Fruit fly (Drosophila melanogaster): Measurements from ENCODE around the gene Pyroxd1.

The Pyroxd1 gene

DNA sequence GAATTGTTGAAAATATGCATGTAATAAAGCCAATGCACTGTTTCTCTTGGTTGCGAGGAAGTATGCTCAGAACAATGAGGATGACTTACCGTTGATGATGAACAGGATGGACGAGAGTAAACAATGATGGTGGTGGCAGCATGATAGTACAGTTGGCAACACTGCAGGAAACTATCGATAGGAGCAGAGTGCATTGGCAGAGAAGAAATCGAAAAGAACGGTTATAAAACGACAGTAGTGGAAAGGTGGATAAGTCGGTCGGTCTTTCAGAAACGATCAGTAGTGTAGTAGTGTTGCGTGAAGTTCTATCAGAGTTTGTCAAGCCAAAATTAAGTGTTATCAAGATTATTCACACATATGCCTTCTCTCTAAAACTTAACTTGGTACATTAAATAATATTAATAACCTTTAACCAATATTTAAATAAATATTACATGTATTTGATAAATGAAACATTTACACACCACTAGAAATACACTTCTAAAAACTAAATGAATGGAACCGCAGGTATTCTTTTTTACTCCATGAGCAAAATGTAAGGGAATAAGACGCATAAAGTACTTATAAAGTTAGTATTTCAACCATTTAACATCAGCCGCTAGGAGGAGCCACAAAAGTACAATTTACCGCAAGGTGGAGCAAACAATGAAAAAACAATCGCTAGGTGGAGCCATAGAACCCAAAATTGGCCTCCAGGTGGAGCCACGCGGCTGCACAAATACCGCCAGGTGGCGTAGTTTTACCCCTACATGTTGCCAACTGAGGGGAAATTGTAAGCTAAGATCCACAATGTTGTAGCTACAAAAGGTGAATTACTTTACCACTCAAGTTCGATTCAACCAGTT is 29.4 kb downstream of the Pyroxd1 start (continued):
- TF ChIP-seq rib (GFP tag; IDR thresholded peaks at IDR 0.05) (peak; percentile 61), CG6813 (GFP tag; optimal IDR thresholded peaks at IDR 0.05) (peak; percentile 51), az2 (GFP tag; optimal IDR thresholded peaks at IDR 0.05) (peak; percentile 95), esg (GFP tag; conservative IDR thresholded peaks at IDR 0.05) (peak; percentile 76), CTCF (GFP tag; optimal IDR thresholded peaks at IDR 0.05) (peak; percentile 100), jigr1 (GFP tag; IDR thresholded peaks at IDR 0.05) (peak; percentile 50; the same call in 2 of the 3 replicates), CG33557 (GFP tag; optimal IDR thresholded peaks at IDR 0.05) (peak; percentile 42), Chrac-16 (GFP tag; optimal IDR thresholded peaks at IDR 0.05) (peak; percentile 97), CG9817 (tag; optimal IDR thresholded peaks at IDR 0.05) (peak; percentile 91), Oli (tag; optimal IDR thresholded peaks at IDR 0.05) (peak; percentile 57), tio (GFP tag; optimal IDR thresholded peaks at IDR 0.05) (peak; percentile 76), ab (GFP tag; optimal IDR thresholded peaks at IDR 0.05) (peak; percentile 93), CG15696 (tag; optimal IDR thresholded peaks at IDR 0.05) (peak; percentile 95), Myb (GFP tag; optimal IDR thresholded peaks at IDR 0.05) (peak; percentile 64), slp2 (GFP tag; optimal IDR thresholded peaks at IDR 0.05) (peak; percentile 90), sc (optimal IDR thresholded peaks at IDR 0.05) (no peak), sc (GFP tag; optimal IDR thresholded peaks at IDR 0.05) (peak; percentile 62), CG18262 (tag; optimal IDR thresholded peaks at IDR 0.05) (peak; percentile 83), NK7.1 (GFP tag; optimal IDR thresholded peaks at IDR 0.05) (peak; percentile 90), Doc2 (GFP tag; IDR thresholded peaks at IDR 0.05) (peak; percentile 83), Poxn (GFP tag; IDR thresholded peaks at IDR 0.05) (peak; percentile 43; the same call in 1 of the 2 replicates), pzg (GFP tag; optimal IDR thresholded peaks at IDR 0.05) (peak; percentile 27), Hmx (GFP tag; optimal IDR thresholded peaks at IDR 0.05) (no peak), Optix (GFP tag; IDR thresholded peaks at IDR 0.05) (peak; percentile 91), CG3995 (GFP tag; optimal IDR thresholded peaks at IDR 0.05) (peak; percentile 19), Scr (GFP tag; IDR thresholded peaks at IDR 0.05; ENCODE audit: partially characterized antibody) (peak; percentile 85), CG32767 (GFP tag; IDR thresholded peaks at IDR 0.05) (no peak), Dip3 (GFP tag; optimal IDR thresholded peaks at IDR 0.05) (peak; percentile 70), Ptx1 (GFP tag; IDR thresholded peaks at IDR 0.05) (peak; percentile 96), p53 (GFP tag; optimal IDR thresholded peaks at IDR 0.05) (peak; percentile 92), CG2120 (GFP tag; optimal IDR thresholded peaks at IDR 0.05) (peak; percentile 93), HmgD (GFP tag; optimal IDR thresholded peaks at IDR 0.05) (peak; percentile 92), CG1647 (GFP tag; optimal IDR thresholded peaks at IDR 0.05) (peak; percentile 86), CG12659 (GFP tag; optimal IDR thresholded peaks at IDR 0.05) (peak; percentile 60), Stat92E (GFP tag; optimal IDR thresholded peaks at IDR 0.05) (no peak), ara (GFP tag; IDR thresholded peaks at IDR 0.05) (peak; percentile 80), tll (GFP tag; optimal IDR thresholded peaks at IDR 0.05) (peak in 1 of 2 experiments; percentile 62), bigmax (GFP tag; optimal IDR thresholded peaks at IDR 0.05) (no peak), CG12071 (GFP tag; optimal IDR thresholded peaks at IDR 0.05) (peak; percentile 60), Antp (GFP tag; optimal IDR thresholded peaks at IDR 0.05) (peak; percentile 98), CG3281 (GFP tag; optimal IDR thresholded peaks at IDR 0.05) (peak; percentile 56), otp (GFP tag; IDR thresholded peaks at IDR 0.05) (peak; percentile 90), E2f1 (GFP tag; IDR thresholded peaks at IDR 0.05) (peak; percentile 89), Aef1 (GFP tag; IDR thresholded peaks at IDR 0.05) (peak; percentile 94), CG12744 (GFP tag; optimal IDR thresholded peaks at IDR 0.05) (peak; percentile 86), CG42726 (GFP tag; IDR thresholded peaks at IDR 0.05; ENCODE audit: partially characterized antibody) (peak; percentile 90), CG7987 (GFP tag; optimal IDR thresholded peaks at IDR 0.05) (peak; percentile 90), kah (GFP tag; optimal IDR thresholded peaks at IDR 0.05) (no peak), CG7928 (GFP tag; optimal IDR thresholded peaks at IDR 0.05) (no peak), vvl (GFP tag; IDR thresholded peaks at IDR 0.05) (peak; percentile 91)
